Worm (Caenorhabditis elegans): ENCODE results near the gene lact-4.
A peak's percentile ranks its signal among the peaks of the same experiment; 100 is the strongest.

lact-4 gene

ce11 chrII:8428947-8429919 lies 51.0 kb downstream of the lact-4 start:
- TF ChIP-seq gei-17 (GFP tag; optimal IDR thresholded peaks at IDR 0.05) (no peak), fkh-3 (tag; optimal IDR thresholded peaks at IDR 0.05) (no peak), B0336.3 (GFP tag; IDR thresholded peaks at IDR 0.05) (no peak), ceh-79 (tag; optimal IDR thresholded peaks at IDR 0.05) (no peak), F49E8.2 (tag; optimal IDR thresholded peaks at IDR 0.05; ENCODE audit: insufficient read depth) (peak; percentile 72), somi-1 (GFP tag; optimal IDR thresholded peaks at IDR 0.05) (no peak), Y95B8A.8 (GFP tag; IDR thresholded peaks at IDR 0.05) (no peak), mes-4 (tag; optimal IDR thresholded peaks at IDR 0.05) (no peak), rec-8 (tag; optimal IDR thresholded peaks at IDR 0.05) (no peak), hrde-1 (tag; optimal IDR thresholded peaks at IDR 0.05; ENCODE audit: borderline replicate concordance) (no peak), ZK185.1 (tag; optimal IDR thresholded peaks at IDR 0.05; ENCODE audit: poor library complexity, severe bottlenecking) (no peak), K12H6.12 (tag; optimal IDR thresholded peaks at IDR 0.05) (no peak), ama-1 (optimal IDR thresholded peaks at IDR 0.05) (no peak), ama-1 (GFP tag; optimal IDR thresholded peaks at IDR 0.05) (no peak), egrh-3 (GFP tag; IDR thresholded peaks at IDR 0.05) (no peak), ets-4 (GFP tag; optimal IDR thresholded peaks at IDR 0.05) (no peak), F39B2.1 (GFP tag; IDR thresholded peaks at IDR 0.05) (no peak), lir-1 (GFP tag; conservative IDR thresholded peaks at IDR 0.05) (no peak), nhr-27 (tag; optimal IDR thresholded peaks at IDR 0.05) (no peak), attf-3 (GFP tag; conservative IDR thresholded peaks at IDR 0.05) (no peak), ztf-22 (GFP tag; optimal IDR thresholded peaks at IDR 0.05) (no peak), T26A5.8 (tag; optimal IDR thresholded peaks at IDR 0.05) (no peak), Y53G8AR.9 (GFP tag; conservative IDR thresholded peaks at IDR 0.05) (no peak), F23B12.7 (tag; optimal IDR thresholded peaks at IDR 0.05; ENCODE audit: insufficient read depth) (no peak), bed-2 (GFP tag; IDR thresholded peaks at IDR 0.05) (no peak), unc-62 (GFP tag; optimal IDR thresholded peaks at IDR 0.05) (no peak), pha-4 (tag; optimal IDR thresholded peaks at IDR 0.05) (no peak), sdz-38 (tag; optimal IDR thresholded peaks at IDR 0.05) (no peak), nhr-120 (GFP tag; IDR thresholded peaks at IDR 0.05) (no peak), mel-28 (tag; optimal IDR thresholded peaks at IDR 0.05; ENCODE audit: borderline replicate concordance) (no peak), nhr-80 (tag; optimal IDR thresholded peaks at IDR 0.05) (no peak), hlh-12 (tag; optimal IDR thresholded peaks at IDR 0.05) (no peak), B0261.1 (tag; optimal IDR thresholded peaks at IDR 0.05) (no peak), snpc-3.4 (tag; optimal IDR thresholded peaks at IDR 0.05) (peak; percentile 38), aptf-2 (GFP tag; conservative IDR thresholded peaks at IDR 0.05) (no peak), ztf-26 (tag; optimal IDR thresholded peaks at IDR 0.05) (no peak), egl-44 (GFP tag; IDR thresholded peaks at IDR 0.05) (no peak), ceh-40 (GFP tag; IDR thresholded peaks at IDR 0.05) (no peak), snpc-1.3 (tag; optimal IDR thresholded peaks at IDR 0.05; ENCODE audit: insufficient read depth) (no peak), F22D6.2 (tag; optimal IDR thresholded peaks at IDR 0.05) (no peak), let-607 (tag; optimal IDR thresholded peaks at IDR 0.05) (peak; percentile 79 to 85), hlh-26 (GFP tag; conservative IDR thresholded peaks at IDR 0.05) (no peak), cebp-2 (GFP tag; IDR thresholded peaks at IDR 0.05) (no peak), snpc-1.1 (tag; optimal IDR thresholded peaks at IDR 0.05; ENCODE audit: insufficient read depth) (no peak), attf-5 (GFP tag; optimal IDR thresholded peaks at IDR 0.05) (no peak), F37B4.10 (GFP tag; IDR thresholded peaks at IDR 0.05) (no peak)

All from whole organism, young adult.